Worm (Caenorhabditis elegans) whole organism, mixed stage, embryonic: ENCODE measurements around the gene srg-10.

ENCODE experiments used
- ces-1 ChIP-seq: fragments of 150-350 bp; optimal IDR thresholded peaks from 2 replicates; lab custom pipeline; 2014; ENCODE audit warnings: missing biosample characterization, missing genetic modification reagents, missing genetic modification characterization
- flh-1 ChIP-seq: fragments of 200-800 bp; sonication (Bioruptor generic); optimal IDR thresholded peaks from 2 replicates; lab custom pipeline; 2018; ENCODE audit warnings: mild to moderate bottlenecking, missing genetic modification characterization, moderate library complexity, missing compliant biosample characterization
- nhr-2 ChIP-seq: fragments of 150-350 bp; optimal IDR thresholded peaks from 2 replicates; lab custom pipeline; 2014; ENCODE audit warnings: missing biosample characterization, missing genetic modification characterization
- nhr-237 ChIP-seq: fragments of 150-350 bp; optimal IDR thresholded peaks from 2 replicates; lab custom pipeline; 2014; ENCODE audit warnings: missing biosample characterization, missing genetic modification characterization
- ztf-11 ChIP-seq: fragments of 150-350 bp; optimal IDR thresholded peaks from 2 replicates; lab custom pipeline; 2014; ENCODE audit warnings: missing biosample characterization, missing genetic modification characterization

DNA sequence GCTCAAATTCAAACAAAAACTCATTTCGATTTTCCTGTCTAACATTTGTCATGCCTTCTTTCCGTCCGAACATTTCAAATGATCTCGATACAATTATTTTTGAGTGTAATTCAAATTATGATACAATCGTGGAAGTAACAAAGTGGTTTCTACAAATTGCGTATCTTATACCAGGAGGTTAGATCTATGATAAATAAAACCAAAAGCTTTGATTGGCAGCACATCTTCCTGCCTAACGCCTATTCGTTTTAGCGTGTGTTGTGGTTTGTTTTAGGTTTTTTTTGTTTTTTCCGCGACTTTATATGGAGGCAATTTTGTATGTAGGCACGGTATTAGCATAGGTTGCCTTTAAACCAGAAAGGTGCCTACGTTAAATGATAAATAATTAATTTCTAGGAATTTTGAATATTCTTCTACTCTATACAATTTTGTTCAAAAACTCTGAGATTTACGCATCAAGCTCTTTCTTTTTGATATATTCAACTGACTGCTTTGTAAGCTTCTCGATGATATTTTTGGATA is 2.5 kb downstream of the srg-10 start, which contains the start of gene srg-11:
- TF ChIP-seq flh-1 (GFP tag; lab: Kevin White, UChicago) (no peak), nhr-237 (tag; lab: Kevin White, UChicago) (no peak), ces-1 (GFP tag; lab: Kevin White, UChicago) (no peak), nhr-2 (tag; lab: Kevin White, UChicago) (no peak), ztf-11 (no peak)
